Fruit fly (Drosophila melanogaster) whole organism, adult: ENCODE results near the gene kl-5.
"Not testable (repeated sequence)": the region's sequence is repeated elsewhere in the genome, so short reads cannot be mapped to it uniquely, and the experiment has no call there.

ENCODE experiments used
- CG11617 ChIP-seq: fragments of 200-800 bp; sonication (Bioruptor generic); optimal IDR thresholded peaks from 2 replicates; lab custom pipeline; 2017; ENCODE audit warnings: mild to moderate bottlenecking, missing biosample characterization, missing genetic modification reagents, missing genetic modification characterization
- CG14711 ChIP-seq: fragments of 200-800 bp; sonication (Bioruptor generic); optimal IDR thresholded peaks from 2 replicates; lab custom pipeline; 2018; ENCODE audit warnings: missing biosample characterization, mild to moderate bottlenecking, missing genetic modification characterization, moderate library complexity
- CG1620 ChIP-seq: fragments of 200-800 bp; sonication (Bioruptor generic); optimal IDR thresholded peaks from 2 replicates; lab custom pipeline; 2016; ENCODE audit warnings: missing biosample characterization, missing genetic modification characterization
- CG5204 ChIP-seq: fragments of 200-800 bp; sonication (Bioruptor generic); optimal IDR thresholded peaks from 2 replicates; lab custom pipeline; 2016; ENCODE audit warnings: missing biosample characterization, missing genetic modification characterization
- CG7045 ChIP-seq: fragments of 200-800 bp; sonication (Bioruptor generic); optimal IDR thresholded peaks from 2 replicates; lab custom pipeline; 2017; ENCODE audit warnings: missing biosample characterization, mild to moderate bottlenecking, missing genetic modification characterization
- Hr96 ChIP-seq: fragments of 200-800 bp; sonication (Bioruptor generic); optimal IDR thresholded peaks from 2 replicates; lab custom pipeline; 2016; ENCODE audit warnings: missing biosample characterization, missing genetic modification characterization
- Mnt ChIP-seq: fragments of 200-800 bp; sonication (Bioruptor generic); optimal IDR thresholded peaks from 2 replicates; lab custom pipeline; 2016; ENCODE audit warnings: missing biosample characterization, mild to moderate bottlenecking, missing genetic modification characterization
- bab1 ChIP-seq: fragments of 200-800 bp; sonication (Bioruptor generic); optimal IDR thresholded peaks from 3 replicates; lab custom pipeline; 2019; ENCODE audit warnings: missing biosample characterization, mild to moderate bottlenecking, missing genetic modification characterization, moderate library complexity
- cic ChIP-seq: fragments of 200-800 bp; sonication (Bioruptor generic); optimal IDR thresholded peaks from 2 replicates; lab custom pipeline; 2017; ENCODE audit warnings: missing biosample characterization, mild to moderate bottlenecking, missing genetic modification characterization, moderate library complexity
- cnc ChIP-seq, 2 experiments: fragments of >200 bp; optimal IDR thresholded peaks; 2 replicates each; lab custom pipeline; 2017
- kay ChIP-seq: fragments of 200-800 bp; sonication (Bioruptor generic); peaks from one replicate; lab custom pipeline; 2016; ENCODE audit warnings: missing biosample characterization, missing genetic modification characterization, borderline replicate concordance
- ovo ChIP-seq: fragments of 200-800 bp; sonication (Bioruptor generic); optimal IDR thresholded peaks from 2 replicates; lab custom pipeline; 2016; ENCODE audit warnings: missing biosample characterization, missing genetic modification characterization
- pad ChIP-seq: fragments of 200-800 bp; sonication (Bioruptor generic); optimal IDR thresholded peaks from 3 replicates; lab custom pipeline; 2017; ENCODE audit warnings: missing biosample characterization, missing genetic modification characterization, mild to moderate bottlenecking, moderate library complexity, missing genetic modification reagents

Gene kl-5

DNA sequence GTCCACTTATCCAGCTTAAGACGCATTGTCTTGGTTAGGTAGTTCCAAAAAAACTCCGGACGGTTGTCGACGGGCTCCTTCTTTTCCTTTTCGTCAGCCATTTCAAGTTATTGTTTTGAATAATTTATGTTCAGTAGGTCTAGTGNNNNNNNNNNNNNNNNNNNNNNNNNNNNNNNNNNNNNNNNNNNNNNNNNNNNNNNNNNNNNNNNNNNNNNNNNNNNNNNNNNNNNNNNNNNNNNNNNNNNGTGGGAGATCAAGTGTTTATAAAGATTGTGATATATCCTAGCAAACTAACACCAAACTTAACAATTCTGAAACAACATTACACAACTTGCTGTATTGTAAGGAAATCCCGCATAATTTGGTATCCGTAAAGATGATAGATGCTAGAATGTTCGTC lies at the start of gene kl-5:
TSS of gene kl-5 (minus strand) at position 101 of the 400 bp plus-strand sequence.
- TF ChIP-seq CG7045, CG1620, ovo (GFP tag; lab: Kevin White, UChicago): not testable (repeated sequence)

DNA sequence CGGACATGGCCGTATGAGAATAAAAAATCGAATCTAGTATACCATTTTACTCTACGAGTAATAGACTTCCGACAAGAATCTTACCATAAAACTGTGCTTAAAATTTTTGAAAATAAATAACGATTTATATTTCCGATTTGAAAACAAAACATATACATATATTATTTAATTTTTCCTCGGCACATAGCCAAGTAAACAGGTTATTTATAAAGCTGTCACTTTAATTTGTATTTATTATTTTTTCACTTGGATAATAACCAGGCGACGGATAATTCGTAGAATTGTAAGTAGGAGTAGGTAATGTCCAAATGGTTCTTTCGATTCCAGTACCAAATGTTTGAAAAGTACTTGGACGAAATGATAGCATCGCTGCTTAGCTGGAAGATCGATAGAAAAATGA lies 127.8 kb downstream of the kl-5 start, which contains the start of gene Pp1-Y1:
TSS of gene Pp1-Y1 (plus strand) at position 301 of the 400 bp plus-strand sequence.
- TF ChIP-seq kay (GFP tag; lab: Kevin White, UChicago) (no peak), CG5204 (GFP tag; lab: Kevin White, UChicago) (no peak), pad (GFP tag; lab: Kevin White, UChicago) (no peak), CG14711 (tag; lab: Kevin White, UChicago) (no peak), cic (no peak), CG11617 (GFP tag; lab: Kevin White, UChicago) (no peak), Hr96 (GFP tag; lab: Kevin White, UChicago) (no peak), Mnt (GFP tag; lab: Kevin White, UChicago) (no peak), bab1 (GFP tag; lab: Kevin White, UChicago) (no peak), cnc (optimal IDR thresholded peaks at IDR 0.05; lab: Kevin White, UChicago) (no peak), ovo (GFP tag; lab: Kevin White, UChicago) (no peak), CG7045 (GFP tag; lab: Kevin White, UChicago) (no peak), CG1620 (GFP tag; lab: Kevin White, UChicago) (no peak)
